Fruit fly (Drosophila melanogaster) whole organism, prepupa: Measurements from ENCODE around the gene Mgat2.

Experiments used
- Blimp-1 ChIP-seq: fragments of 200-800 bp; sonication (Bioruptor generic); optimal IDR thresholded peaks from 3 replicates; lab custom pipeline; 2017; ENCODE audit warnings: missing biosample characterization, missing genetic modification characterization, mild to moderate bottlenecking, moderate library complexity, missing genetic modification reagents
- CG10631 ChIP-seq: fragments of 200-800 bp; sonication (Bioruptor generic); optimal IDR thresholded peaks from 2 replicates; lab custom pipeline; 2016; ENCODE audit warnings: missing biosample characterization, missing genetic modification characterization
- CG10669 ChIP-seq: fragments of 200-800 bp; sonication (Bioruptor generic); optimal IDR thresholded peaks from 3 replicates; lab custom pipeline; 2018; ENCODE audit warnings: missing biosample characterization, mild to moderate bottlenecking, missing genetic modification characterization, moderate library complexity
- CG11762 ChIP-seq: fragments of 200-800 bp; sonication (Bioruptor generic); optimal IDR thresholded peaks from 3 replicates; lab custom pipeline; 2016; ENCODE audit warnings: missing biosample characterization, missing genetic modification characterization; ENCODE audit not compliant: insufficient read depth
- CG11902 ChIP-seq: fragments of 200-800 bp; sonication (Bioruptor generic); optimal IDR thresholded peaks from 3 replicates; lab custom pipeline; 2016; ENCODE audit warnings: missing biosample characterization, missing genetic modification characterization
- CG1621 ChIP-seq: fragments of 200-800 bp; sonication (Bioruptor generic); optimal IDR thresholded peaks from 3 replicates; lab custom pipeline; 2018; ENCODE audit warnings: missing biosample characterization, mild to moderate bottlenecking, missing genetic modification characterization
- CG16779 ChIP-seq: fragments of 200-800 bp; sonication (Bioruptor generic); optimal IDR thresholded peaks from 3 replicates; lab custom pipeline; 2017; ENCODE audit warnings: missing biosample characterization, mild to moderate bottlenecking, missing genetic modification characterization
- CG3032 ChIP-seq: fragments of 200-800 bp; optimal IDR thresholded peaks from 2 replicates; lab custom pipeline; 2019; ENCODE audit warnings: missing biosample characterization, mild to moderate bottlenecking, missing genetic modification characterization, moderate library complexity
- CG32006 ChIP-seq: fragments of 200-800 bp; sonication (Bioruptor generic); optimal IDR thresholded peaks from 3 replicates; lab custom pipeline; 2017; ENCODE audit warnings: missing biosample characterization, mild to moderate bottlenecking, missing genetic modification characterization
- CG34406 ChIP-seq: fragments of 200-800 bp; sonication (Bioruptor generic); optimal IDR thresholded peaks from 3 replicates; lab custom pipeline; 2016; ENCODE audit warnings: missing biosample characterization, missing genetic modification characterization
- CG3919 ChIP-seq: fragments of 200-800 bp; sonication (Bioruptor generic); optimal IDR thresholded peaks from 3 replicates; lab custom pipeline; 2016; ENCODE audit warnings: missing biosample characterization, missing genetic modification characterization
- CG4318 ChIP-seq: fragments of 200-800 bp; sonication (Bioruptor generic); optimal IDR thresholded peaks from 3 replicates; lab custom pipeline; 2017; ENCODE audit warnings: missing biosample characterization, mild to moderate bottlenecking, missing genetic modification characterization
- CG6163 ChIP-seq: fragments of 200-800 bp; sonication (Bioruptor generic); IDR thresholded peaks from 3 replicates; pipeline ENCODE4 v1.3.6; 2022; ENCODE audit warnings: missing biosample characterization, missing genetic modification characterization
- CG6276 ChIP-seq: fragments of 200-800 bp; sonication (Bioruptor generic); optimal IDR thresholded peaks from 2 replicates; lab custom pipeline; 2017; ENCODE audit warnings: missing biosample characterization, mild to moderate bottlenecking, missing genetic modification characterization
- CG6792 ChIP-seq: fragments of 200-800 bp; sonication (Bioruptor generic); optimal IDR thresholded peaks from 3 replicates; lab custom pipeline; 2016; ENCODE audit warnings: missing biosample characterization, missing genetic modification characterization
- CG6854 ChIP-seq: fragments of 200-800 bp; sonication (Bioruptor generic); optimal IDR thresholded peaks from 2 replicates; lab custom pipeline; 2017; ENCODE audit warnings: missing biosample characterization, mild to moderate bottlenecking, missing genetic modification characterization
- CG7368 ChIP-seq: fragments of 200-800 bp; sonication (Bioruptor generic); optimal IDR thresholded peaks from 3 replicates; lab custom pipeline; 2016; ENCODE audit warnings: missing biosample characterization, missing genetic modification characterization
- CG8119 ChIP-seq: fragments of 200-800 bp; sonication (Bioruptor generic); IDR thresholded peaks from 3 replicates; pipeline ENCODE4 v1.3.6; 2022; ENCODE audit warnings: missing biosample characterization, missing genetic modification characterization
- CG8319 ChIP-seq: fragments of 200-800 bp; sonication (Bioruptor generic); optimal IDR thresholded peaks from 3 replicates; lab custom pipeline; 2016; ENCODE audit warnings: missing biosample characterization, missing genetic modification characterization
- CG8632 ChIP-seq: fragments of 200-800 bp; sonication (Bioruptor generic); optimal IDR thresholded peaks from 3 replicates; lab custom pipeline; 2016; ENCODE audit warnings: missing biosample characterization, missing genetic modification characterization
- CG9139 ChIP-seq: fragments of 200-800 bp; sonication (Bioruptor generic); optimal IDR thresholded peaks from 3 replicates; lab custom pipeline; 2017; ENCODE audit warnings: missing biosample characterization, mild to moderate bottlenecking, missing genetic modification characterization
- Eip75B ChIP-seq: fragments of 200-800 bp; sonication (Bioruptor generic); optimal IDR thresholded peaks from 3 replicates; lab custom pipeline; 2016; ENCODE audit warnings: missing biosample characterization, missing genetic modification characterization
- Eip78C ChIP-seq: fragments of 200-800 bp; sonication (Bioruptor generic); peaks from one replicate; lab custom pipeline; 2016; ENCODE audit warnings: missing biosample characterization, missing genetic modification characterization
- Eip93F ChIP-seq: fragments of 200-800 bp; sonication (Bioruptor generic); optimal IDR thresholded peaks from 2 replicates; lab custom pipeline; 2016; ENCODE audit warnings: missing biosample characterization, mild to moderate bottlenecking, missing genetic modification characterization
- Ets21C ChIP-seq: fragments of 200-800 bp; sonication (Bioruptor generic); optimal IDR thresholded peaks from 3 replicates; lab custom pipeline; 2016; ENCODE audit warnings: missing biosample characterization, missing genetic modification characterization
- Hr38 ChIP-seq: sonication (Bioruptor generic); optimal IDR thresholded peaks from 2 replicates; lab custom pipeline; 2016; ENCODE audit warnings: missing biosample characterization, missing genetic modification characterization
- Lpt ChIP-seq: fragments of 200-800 bp; sonication (Bioruptor generic); optimal IDR thresholded peaks from 3 replicates; lab custom pipeline; 2016; ENCODE audit warnings: missing biosample characterization, missing genetic modification characterization
- Met ChIP-seq: fragments of 200-800 bp; sonication (Bioruptor generic); optimal IDR thresholded peaks from 3 replicates; lab custom pipeline; 2016; ENCODE audit warnings: missing biosample characterization, missing genetic modification characterization
- OdsH ChIP-seq: fragments of 200-800 bp; sonication (Bioruptor generic); optimal IDR thresholded peaks from 3 replicates; lab custom pipeline; 2016; ENCODE audit warnings: missing biosample characterization, missing genetic modification characterization
- Smox ChIP-seq: fragments of 200-800 bp; sonication (Bioruptor generic); optimal IDR thresholded peaks from 3 replicates; lab custom pipeline; 2016; ENCODE audit warnings: missing biosample characterization, missing genetic modification characterization
- Sox102F ChIP-seq: fragments of 200-800 bp; sonication (Bioruptor generic); optimal IDR thresholded peaks from 2 replicates; lab custom pipeline; 2016; ENCODE audit warnings: missing biosample characterization, mild to moderate bottlenecking, missing genetic modification characterization
- Sox15 ChIP-seq: fragments of 200-800 bp; sonication (Bioruptor generic); optimal IDR thresholded peaks from 3 replicates; lab custom pipeline; 2016; ENCODE audit warnings: missing biosample characterization, missing genetic modification characterization
- achi ChIP-seq: fragments of 200-800 bp; sonication (Bioruptor generic); optimal IDR thresholded peaks from 3 replicates; lab custom pipeline; 2016; ENCODE audit warnings: missing biosample characterization, missing genetic modification characterization
- acj6 ChIP-seq: fragments of 200-800 bp; sonication (Bioruptor generic); optimal IDR thresholded peaks from 3 replicates; lab custom pipeline; 2016; ENCODE audit warnings: missing biosample characterization, missing genetic modification characterization
- cyc ChIP-seq: fragments of 200-800 bp; sonication (Bioruptor generic); optimal IDR thresholded peaks from 3 replicates; lab custom pipeline; 2016; ENCODE audit warnings: missing biosample characterization, missing genetic modification characterization
- dac ChIP-seq: fragments of 200-800 bp; sonication (Bioruptor generic); optimal IDR thresholded peaks from 2 replicates; lab custom pipeline; 2017; ENCODE audit warnings: missing biosample characterization, mild to moderate bottlenecking, missing genetic modification characterization
- dsx ChIP-seq: fragments of 200-800 bp; optimal IDR thresholded peaks from 3 replicates; lab custom pipeline; 2019; ENCODE audit warnings: missing biosample characterization, mild to moderate bottlenecking, missing genetic modification characterization, moderate library complexity; ENCODE audit not compliant: poor library complexity, severe bottlenecking
- eg ChIP-seq: fragments of 200-800 bp; sonication (Bioruptor generic); IDR thresholded peaks from 3 replicates; pipeline ENCODE4 v1.3.6; 2022; ENCODE audit warnings: missing biosample characterization, missing genetic modification characterization
- esn ChIP-seq: fragments of 200-800 bp; sonication (Bioruptor generic); optimal IDR thresholded peaks from 2 replicates; lab custom pipeline; 2016; ENCODE audit warnings: missing biosample characterization, mild to moderate bottlenecking, missing genetic modification characterization, moderate library complexity
- fd59A ChIP-seq: fragments of 200-800 bp; sonication (Bioruptor generic); optimal IDR thresholded peaks from 2 replicates; lab custom pipeline; 2017; ENCODE audit warnings: missing biosample characterization, mild to moderate bottlenecking, missing genetic modification characterization, missing genetic modification reagents
- fd85E ChIP-seq: fragments of 200-800 bp; sonication (Bioruptor generic); optimal IDR thresholded peaks from 3 replicates; lab custom pipeline; 2016; ENCODE audit warnings: missing biosample characterization, missing genetic modification characterization
- lz ChIP-seq: fragments of 200-800 bp; sonication (Bioruptor generic); optimal IDR thresholded peaks from 3 replicates; lab custom pipeline; 2016; ENCODE audit warnings: missing biosample characterization, missing genetic modification characterization
- pdm3 ChIP-seq: fragments of 200-800 bp; sonication (Bioruptor generic); optimal IDR thresholded peaks from 3 replicates; lab custom pipeline; 2016; ENCODE audit warnings: missing biosample characterization, missing genetic modification characterization
- salr ChIP-seq, 2 experiments: fragments of 200-800 bp; sonication (Bioruptor generic); optimal IDR thresholded peaks; 3 replicates each; lab custom pipeline; 2016 to 2018; ENCODE audit warnings: missing biosample characterization in 2 of 2, missing genetic modification characterization in 2 of 2, mild to moderate bottlenecking in 1 of 2
- ss ChIP-seq, 2 experiments: fragments of 200-800 bp; sonication (Bioruptor generic); optimal IDR thresholded peaks; 2 replicates in 1 of 2; 3 replicates in 1 of 2; lab custom pipeline; 2017 to 2018; ENCODE audit warnings: mild to moderate bottlenecking in 2 of 2, missing biosample characterization in 2 of 2, missing genetic modification characterization in 2 of 2, moderate library complexity in 1 of 2
- svp ChIP-seq: fragments of 200-800 bp; sonication (Bioruptor generic); peaks from one replicate; lab custom pipeline; 2016; ENCODE audit warnings: missing biosample characterization, missing genetic modification characterization
- topi ChIP-seq: fragments of 200-800 bp; sonication (Bioruptor generic); optimal IDR thresholded peaks from 3 replicates; lab custom pipeline; 2016; ENCODE audit warnings: missing biosample characterization, missing genetic modification characterization
- vri ChIP-seq: fragments of 200-800 bp; sonication (Bioruptor generic); optimal IDR thresholded peaks from 3 replicates; lab custom pipeline; 2016; ENCODE audit warnings: missing biosample characterization, mild to moderate bottlenecking, missing genetic modification characterization

Mgat2 gene

DNA sequence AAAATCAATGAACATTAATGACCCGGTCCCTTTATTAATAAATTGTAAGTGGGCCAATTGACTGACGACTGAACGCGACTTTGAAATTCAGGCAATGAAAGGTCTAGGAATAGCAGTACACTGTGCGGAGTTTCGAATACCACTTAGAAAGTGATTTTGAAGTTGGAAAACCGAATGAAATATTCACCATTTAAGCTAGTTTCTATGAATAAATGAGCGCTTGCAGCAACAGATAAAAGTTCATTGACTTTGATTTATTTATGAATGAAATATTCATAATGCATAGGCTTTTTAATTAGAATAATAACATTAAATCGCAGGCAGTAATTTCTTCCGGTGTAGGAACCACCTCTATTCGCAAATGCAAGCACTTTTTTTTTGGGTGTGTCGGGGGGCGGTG is 1.0 kb downstream of the Mgat2 start (continued):
- no peak for TF ChIP-seq Eip75B (GFP tag; lab: Kevin White, UChicago)
- TF ChIP-seq CG32006, result peak; percentile 62
- peak; percentile 31 for TF ChIP-seq Met (GFP tag; lab: Kevin White, UChicago)
- TF ChIP-seq cyc, result peak; percentile 5
- TF ChIP-seq CG1621 (tag; lab: Kevin White, UChicago), result no peak
- TF ChIP-seq Lpt (GFP tag; lab: Kevin White, UChicago), result no peak
- peak; percentile 86 for TF ChIP-seq eg (GFP tag; lab: Robert Waterston, UW)
- TF ChIP-seq dsx (GFP tag; lab: Kevin White, UChicago), result no peak
- no peak for TF ChIP-seq CG8632
- peak; percentile 12 for TF ChIP-seq CG10631 (GFP tag; lab: Kevin White, UChicago)
- peak; percentile 52 for TF ChIP-seq svp (GFP tag; lab: Kevin White, UChicago)
- no peak for TF ChIP-seq CG6854
- TF ChIP-seq CG8119 (GFP tag; lab: Robert Waterston, UW), result peak; percentile 52
- TF ChIP-seq CG16779 (tag; lab: Kevin White, UChicago), result no peak
- TF ChIP-seq salr (GFP tag; optimal IDR thresholded peaks at IDR 0.05; lab: Kevin White, UChicago), result no peak
- peak; percentile 14 for TF ChIP-seq Smox (GFP tag; lab: Kevin White, UChicago)
- TF ChIP-seq pdm3 (GFP tag; lab: Kevin White, UChicago), result no peak
- TF ChIP-seq acj6, result peak; percentile 9
- TF ChIP-seq dac (GFP tag; lab: Kevin White, UChicago), result peak; percentile 13
- peak; percentile 56 for TF ChIP-seq CG6276
- TF ChIP-seq Eip93F (GFP tag; lab: Kevin White, UChicago), result no peak
- peak; percentile 9 for TF ChIP-seq CG10669 (GFP tag; lab: Kevin White, UChicago)
- no peak for TF ChIP-seq Blimp-1 (GFP tag; lab: Kevin White, UChicago)

DNA sequence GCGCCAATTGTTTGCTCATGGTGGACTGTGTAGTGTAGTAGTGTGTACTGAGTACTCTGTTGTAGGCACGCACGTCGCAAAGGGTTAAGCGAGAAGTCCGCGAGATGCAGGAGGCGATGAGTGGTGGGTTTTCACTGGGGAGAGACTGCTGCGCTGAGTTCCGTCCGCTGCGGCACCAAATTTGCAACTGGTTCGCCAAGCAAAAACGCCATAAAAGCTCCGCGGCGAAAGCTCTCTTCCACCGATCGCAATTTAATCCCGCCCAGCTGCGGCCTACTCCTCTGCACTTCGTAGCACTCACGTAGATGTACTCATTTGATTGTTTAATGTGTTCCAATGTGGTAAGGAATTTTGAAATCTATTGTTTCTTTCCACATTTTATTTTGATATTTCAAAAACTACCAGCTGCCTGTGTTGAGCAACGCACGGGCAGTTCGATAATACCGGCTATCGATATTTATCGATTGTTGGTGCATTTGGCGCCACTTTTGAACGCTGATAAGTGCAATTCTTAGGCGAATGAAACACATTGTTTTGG is 7.0 kb downstream of the Mgat2 start, which contains the start of gene CG7920:
CG7920 (minus strand) TSS at position 308 of the 538 bp plus-strand sequence.
- peak; percentile 42 for TF ChIP-seq dsx (GFP tag; lab: Kevin White, UChicago)
- peak; percentile 14 for TF ChIP-seq topi (GFP tag; lab: Kevin White, UChicago)
- no peak for TF ChIP-seq CG8319
- TF ChIP-seq esn (GFP tag; lab: Kevin White, UChicago), result peak; percentile 50
- no peak for TF ChIP-seq Met (GFP tag; lab: Kevin White, UChicago)
- TF ChIP-seq CG11762, result no peak
- TF ChIP-seq CG10669 (GFP tag; lab: Kevin White, UChicago), result no peak
- TF ChIP-seq achi (GFP tag; lab: Kevin White, UChicago), result no peak
- no peak for TF ChIP-seq Lpt (GFP tag; lab: Kevin White, UChicago)
- TF ChIP-seq Smox (GFP tag; lab: Kevin White, UChicago), result no peak
- peak; percentile 71 for TF ChIP-seq vri (GFP tag; lab: Kevin White, UChicago)
- TF ChIP-seq cyc, result peak; percentile 13
- TF ChIP-seq CG34406 (GFP tag; lab: Kevin White, UChicago), result peak; percentile 7
- TF ChIP-seq CG3032 (tag; lab: Kevin White, UChicago), result no peak
- TF ChIP-seq CG4318 (GFP tag; lab: Kevin White, UChicago), result no peak
- TF ChIP-seq CG6792 (GFP tag; lab: Kevin White, UChicago), result peak; percentile 16
- no peak for TF ChIP-seq Hr38 (GFP tag; lab: Kevin White, UChicago)
- no peak for TF ChIP-seq fd85E (GFP tag; lab: Kevin White, UChicago)
- peak; percentile 60; the same call in 2 of the 3 replicates for TF ChIP-seq eg (GFP tag; lab: Robert Waterston, UW)
- no peak for TF ChIP-seq fd59A
- TF ChIP-seq lz (GFP tag; lab: Kevin White, UChicago), result peak; percentile 39
- TF ChIP-seq Sox15 (GFP tag; lab: Kevin White, UChicago), result no peak
- TF ChIP-seq CG6163 (GFP tag; lab: Robert Waterston, UW), result peak; percentile 61; the same call in 2 of the 3 replicates
- peak; percentile 65 to 68 for TF ChIP-seq ss (GFP tag; optimal IDR thresholded peaks at IDR 0.05; lab: Kevin White, UChicago)
- TF ChIP-seq CG8119 (GFP tag; lab: Robert Waterston, UW), result peak; percentile 60; the same call in 2 of the 3 replicates
- TF ChIP-seq CG32006, result peak; percentile 12
- TF ChIP-seq Eip75B (GFP tag; lab: Kevin White, UChicago), result peak; percentile 42
- peak; percentile 65 for TF ChIP-seq CG3919 (GFP tag; lab: Kevin White, UChicago)
- TF ChIP-seq Ets21C (GFP tag; lab: Kevin White, UChicago), result no peak
- no peak for TF ChIP-seq salr (GFP tag; optimal IDR thresholded peaks at IDR 0.05; lab: Kevin White, UChicago)
- TF ChIP-seq OdsH, result no peak
- TF ChIP-seq CG11902, result no peak
- TF ChIP-seq Sox102F (GFP tag; lab: Kevin White, UChicago), result peak; percentile 25
- peak; percentile 75 for TF ChIP-seq Eip78C
- TF ChIP-seq CG9139 (GFP tag; lab: Kevin White, UChicago), result peak; percentile 66
- TF ChIP-seq pdm3 (GFP tag; lab: Kevin White, UChicago), result no peak
- TF ChIP-seq CG6276, result peak; percentile 44
- no peak for TF ChIP-seq CG7368 (GFP tag; lab: Kevin White, UChicago)
